Fruit fly (Drosophila melanogaster) whole organism, embryonic: Measurements from ENCODE around the gene Noc2.

Experiments used
- Awh ChIP-seq: fragments of 200-800 bp; sonication (Bioruptor generic); IDR thresholded peaks from 2 replicates; pipeline ENCODE4, ENCODE4 v1.3.6; 2022; ENCODE audit warnings: missing biosample characterization, missing genetic modification characterization
- Bgb ChIP-seq: fragments of 200-800 bp; sonication (Bioruptor generic); IDR thresholded peaks from 2 replicates; pipeline ENCODE4 v1.3.6; 2022; ENCODE audit warnings: missing biosample characterization, missing genetic modification characterization; ENCODE audit not compliant: partially characterized antibody
- CG10565 ChIP-seq: fragments of 200-800 bp; sonication (Bioruptor generic); optimal IDR thresholded peaks from 3 replicates; lab custom pipeline; 2016; ENCODE audit warnings: missing biosample characterization, mild to moderate bottlenecking, missing genetic modification characterization
- CG10979 ChIP-seq: fragments of 200-800 bp; sonication (Bioruptor generic); optimal IDR thresholded peaks from 2 replicates; lab custom pipeline; 2018; ENCODE audit warnings: missing biosample characterization, mild to moderate bottlenecking, missing genetic modification characterization, moderate library complexity
- CG11696 ChIP-seq: fragments of 200-800 bp; sonication (Bioruptor generic); IDR thresholded peaks from 2 replicates; pipeline ENCODE4 v1.3.6; 2022; ENCODE audit warnings: missing biosample characterization, missing genetic modification characterization
- CG13287 ChIP-seq: fragments of 200-800 bp; sonication (Bioruptor generic); IDR thresholded peaks from 2 replicates; pipeline ENCODE4 v1.3.6; 2022; ENCODE audit warnings: missing biosample characterization, missing genetic modification characterization; ENCODE audit not compliant: partially characterized antibody
- CG15011 ChIP-seq: fragments of 200-800 bp; sonication (Bioruptor generic); optimal IDR thresholded peaks from 3 replicates; lab custom pipeline; 2018; ENCODE audit warnings: missing biosample characterization, mild to moderate bottlenecking, missing genetic modification characterization
- CG17385 ChIP-seq: fragments of 200-800 bp; sonication (Bioruptor generic); optimal IDR thresholded peaks from 3 replicates; lab custom pipeline; 2018; ENCODE audit warnings: missing biosample characterization, mild to moderate bottlenecking, missing genetic modification characterization
- CG2199 ChIP-seq: fragments of 200-800 bp; sonication (Bioruptor generic); IDR thresholded peaks from 3 replicates; pipeline ENCODE4 v1.3.6; 2022; ENCODE audit warnings: missing biosample characterization, missing genetic modification characterization
- CG2889 ChIP-seq: fragments of 200-800 bp; sonication (Bioruptor generic); IDR thresholded peaks from 3 replicates; pipeline ENCODE4 v1.3.6; 2022; ENCODE audit warnings: missing biosample characterization, missing genetic modification characterization
- CG3163 ChIP-seq: fragments of 200-800 bp; sonication (Bioruptor generic); optimal IDR thresholded peaks from 3 replicates; lab custom pipeline; 2016; ENCODE audit warnings: missing biosample characterization, missing genetic modification characterization
- CG33213 ChIP-seq: fragments of 200-800 bp; sonication (Bioruptor generic); optimal IDR thresholded peaks from 3 replicates; lab custom pipeline; 2016; ENCODE audit warnings: missing biosample characterization, missing genetic modification characterization
- CG42726 ChIP-seq: fragments of 200-800 bp; sonication (Bioruptor generic); IDR thresholded peaks from 2 replicates; pipeline ENCODE4 v1.3.6; 2022; ENCODE audit warnings: missing biosample characterization, missing genetic modification characterization; ENCODE audit not compliant: partially characterized antibody
- CG4617 ChIP-seq: fragments of 200-800 bp; sonication (Bioruptor generic); optimal IDR thresholded peaks from 3 replicates; lab custom pipeline; 2016; ENCODE audit warnings: missing biosample characterization, missing genetic modification characterization, borderline replicate concordance
- Camta ChIP-seq: fragments of 200-800 bp; sonication (Bioruptor generic); optimal IDR thresholded peaks from 2 replicates; lab custom pipeline; 2016; ENCODE audit warnings: missing biosample characterization, missing genetic modification characterization
- Dip2 ChIP-seq: fragments of 200-800 bp; sonication (Bioruptor generic); IDR thresholded peaks from 2 replicates; pipeline ENCODE4 v1.3.6; 2022; ENCODE audit warnings: missing biosample characterization, missing genetic modification characterization
- Dip3 ChIP-seq: fragments of 200-800 bp; sonication (Bioruptor generic); optimal IDR thresholded peaks from 3 replicates; lab custom pipeline; 2016; ENCODE audit warnings: missing biosample characterization, missing genetic modification characterization
- Ets97D ChIP-seq: fragments of 200-800 bp; sonication (Bioruptor generic); optimal IDR thresholded peaks from 3 replicates; lab custom pipeline; 2016; ENCODE audit warnings: missing biosample characterization, missing genetic modification characterization
- Hey ChIP-seq: fragments of 200-800 bp; sonication (Bioruptor generic); optimal IDR thresholded peaks from 3 replicates; lab custom pipeline; 2018; ENCODE audit warnings: missing biosample characterization, mild to moderate bottlenecking, missing genetic modification characterization
- Mes4 ChIP-seq: fragments of 200-800 bp; sonication (Bioruptor generic); optimal IDR thresholded peaks from 2 replicates; lab custom pipeline; 2016; ENCODE audit warnings: missing biosample characterization, missing genetic modification characterization
- NK7.1 ChIP-seq: fragments of 200-800 bp; sonication (Bioruptor generic); optimal IDR thresholded peaks from 3 replicates; lab custom pipeline; 2016; ENCODE audit warnings: missing biosample characterization, missing genetic modification characterization
- Pdp1 ChIP-seq, 2 experiments: fragments of 200-800 bp; sonication (Bioruptor generic); optimal IDR thresholded peaks; 3 replicates each; lab custom pipeline; 2016; ENCODE audit warnings: missing biosample characterization in 2 of 2, missing genetic modification characterization in 2 of 2, mild to moderate bottlenecking in 1 of 2, moderate library complexity in 1 of 2
- Ptx1 ChIP-seq: fragments of 200-800 bp; sonication (Bioruptor generic); IDR thresholded peaks from 2 replicates; pipeline ENCODE4 v1.3.6; 2022; ENCODE audit warnings: missing biosample characterization, missing genetic modification characterization
- Usf ChIP-seq: fragments of 200-800 bp; sonication (Bioruptor generic); optimal IDR thresholded peaks from 2 replicates; lab custom pipeline; 2017; ENCODE audit warnings: missing genotype, missing biosample characterization, missing genetic modification characterization
- Xbp1 ChIP-seq: fragments of 200-800 bp; sonication (Bioruptor generic); optimal IDR thresholded peaks from 3 replicates; lab custom pipeline; 2016; ENCODE audit warnings: missing biosample characterization, mild to moderate bottlenecking, missing genetic modification characterization
- ab ChIP-seq: fragments of 200-800 bp; sonication (Bioruptor generic); optimal IDR thresholded peaks from 2 replicates; lab custom pipeline; 2016; ENCODE audit warnings: missing biosample characterization, missing genetic modification characterization
- abd-A ChIP-seq: fragments of 200-800 bp; sonication (Bioruptor generic); optimal IDR thresholded peaks from 3 replicates; lab custom pipeline; 2019; ENCODE audit warnings: missing biosample characterization, mild to moderate bottlenecking, missing genetic modification characterization, moderate library complexity
- ato ChIP-seq: fragments of 200-800 bp; sonication (Bioruptor generic); IDR thresholded peaks from 2 replicates; pipeline ENCODE4 v1.3.6; 2022; ENCODE audit warnings: missing biosample characterization, missing genetic modification characterization; ENCODE audit not compliant: partially characterized antibody
- bcd ChIP-seq: fragments of 200-800 bp; sonication (Bioruptor generic); optimal IDR thresholded peaks from 2 replicates; lab custom pipeline; 2017; ENCODE audit warnings: missing biosample characterization, mild to moderate bottlenecking, missing genetic modification characterization
- chinmo ChIP-seq: fragments of 200-800 bp; sonication (Bioruptor generic); IDR thresholded peaks from 4 replicates; pipeline ENCODE4 v1.3.6; 2022; ENCODE audit warnings: missing biosample characterization, missing genetic modification characterization; ENCODE audit not compliant: partially characterized antibody
- disco-r ChIP-seq: fragments of 200-800 bp; sonication (Bioruptor generic); optimal IDR thresholded peaks from 2 replicates; lab custom pipeline; 2016; ENCODE audit warnings: missing biosample characterization, missing genetic modification characterization
- eve ChIP-seq, 2 experiments: fragments of >200 bp; optimal IDR thresholded peaks; 2 replicates each; lab custom pipeline; 2017; ENCODE audit warnings: missing biosample characterization in 2 of 2, missing genetic modification characterization in 2 of 2
- gem ChIP-seq: fragments of 200-800 bp; sonication (Bioruptor generic); optimal IDR thresholded peaks from 2 replicates; lab custom pipeline; 2019; ENCODE audit warnings: missing biosample characterization, mild to moderate bottlenecking, missing genetic modification characterization, moderate library complexity
- jumu ChIP-seq: fragments of 200-800 bp; sonication (Bioruptor generic); optimal IDR thresholded peaks from 3 replicates; lab custom pipeline; 2016; ENCODE audit warnings: missing biosample characterization, missing genetic modification characterization
- lbe ChIP-seq: fragments of 200-800 bp; sonication (Bioruptor generic); optimal IDR thresholded peaks from 2 replicates; lab custom pipeline; 2016; ENCODE audit warnings: missing biosample characterization, mild to moderate bottlenecking, missing genetic modification characterization
- lilli ChIP-seq: fragments of 200-800 bp; sonication (Bioruptor generic); optimal IDR thresholded peaks from 3 replicates; lab custom pipeline; 2016; ENCODE audit warnings: missing biosample characterization, missing genetic modification characterization
- lov ChIP-seq, 2 experiments: fragments of 200-800 bp in 1 of 2; fragments of >200 bp in 1 of 2; sonication (Bioruptor generic) in 1 of 2; IDR thresholded peaks in 1 of 2; optimal IDR thresholded peaks in 1 of 2; 2 replicates in 1 of 2; 3 replicates in 1 of 2; pipeline versions ENCODE4 v1.3.6 to Lab custom; 2017 to 2022; ENCODE audit warnings: missing biosample characterization in 1 of 2, missing genetic modification characterization in 1 of 2
- maf-S ChIP-seq: fragments of 200-800 bp; sonication (Bioruptor generic); optimal IDR thresholded peaks from 2 replicates; lab custom pipeline; 2016; ENCODE audit warnings: missing biosample characterization, missing genetic modification characterization
- p53 ChIP-seq: fragments of 200-800 bp; sonication (Bioruptor generic); optimal IDR thresholded peaks from 2 replicates; lab custom pipeline; 2016; ENCODE audit warnings: missing biosample characterization, missing genetic modification characterization
- pan ChIP-seq, 4 experiments: fragments of >200 bp in 3 of 4; fragments of 200-800 bp in 1 of 4; sonication (Bioruptor generic) in 1 of 4; optimal IDR thresholded peaks in 3 of 4; IDR thresholded peaks in 1 of 4; 2 replicates each; pipeline versions ENCODE4 v1.3.6 to Lab custom; 2017 to 2022; ENCODE audit warnings: missing biosample characterization in 2 of 4, missing genetic modification characterization in 2 of 4, mixed read lengths in 1 of 4
- prd ChIP-seq, 3 experiments: fragments of >200 bp in 2 of 3; fragments of 200-800 bp in 1 of 3; sonication (Bioruptor generic) in 1 of 3; optimal IDR thresholded peaks in 2 of 3; IDR thresholded peaks in 1 of 3; 2 replicates in 2 of 3; 3 replicates in 1 of 3; pipeline versions ENCODE4 v1.3.6 to Lab custom; 2017 to 2022; ENCODE audit warnings: missing biosample characterization in 1 of 3, missing genetic modification characterization in 1 of 3
- sens-2 ChIP-seq: fragments of 200-800 bp; sonication (Bioruptor generic); IDR thresholded peaks from 2 replicates; pipeline ENCODE4 v1.3.6; 2022; ENCODE audit warnings: missing biosample characterization, missing genetic modification characterization
- stc ChIP-seq: fragments of 200-800 bp; sonication (Bioruptor generic); IDR thresholded peaks from 2 replicates; pipeline ENCODE4 v1.3.6; 2022; ENCODE audit warnings: missing biosample characterization, missing genetic modification characterization
- tin ChIP-seq: fragments of 200-800 bp; sonication (Bioruptor generic); optimal IDR thresholded peaks from 3 replicates; lab custom pipeline; 2016; ENCODE audit warnings: missing biosample characterization, missing genetic modification characterization
- tx ChIP-seq: fragments of 200-800 bp; sonication (Bioruptor generic); optimal IDR thresholded peaks from 2 replicates; lab custom pipeline; 2016; ENCODE audit warnings: missing biosample characterization, missing genetic modification characterization
- vvl ChIP-seq: fragments of 200-800 bp; sonication (Bioruptor generic); IDR thresholded peaks from 2 replicates; pipeline ENCODE4 v1.3.6; 2022; ENCODE audit warnings: missing biosample characterization, missing genetic modification characterization
- wdn ChIP-seq: fragments of 200-800 bp; sonication (Bioruptor generic); IDR thresholded peaks from 2 replicates; pipeline ENCODE4 v1.3.6; 2022; ENCODE audit warnings: missing biosample characterization, missing genetic modification characterization
- wek ChIP-seq: fragments of 200-800 bp; sonication (Bioruptor generic); optimal IDR thresholded peaks from 3 replicates; lab custom pipeline; 2018; ENCODE audit warnings: missing biosample characterization, mild to moderate bottlenecking, missing genetic modification characterization, moderate library complexity

The Noc2 gene

dm6 chr2L:21214961-21215362, 51.5 kb downstream of the Noc2 start (continued):
- TF ChIP-seq tin (GFP tag; lab: Kevin White, UChicago) (peak; percentile 39), CG10979 (tag; lab: Kevin White, UChicago) (peak; percentile 5), CG10565 (GFP tag; lab: Kevin White, UChicago) (no peak), p53 (GFP tag; lab: Kevin White, UChicago) (no peak), disco-r (GFP tag; lab: Kevin White, UChicago) (no peak), CG33213 (GFP tag; lab: Kevin White, UChicago) (peak; percentile 71), CG42726 (peak; percentile 58), gem (no peak), NK7.1 (GFP tag; lab: Kevin White, UChicago) (no peak), Hey (tag; lab: Kevin White, UChicago) (no peak), ato (GFP tag; lab: Robert Waterston, UW) (0 out of 2 replicates have a peak, but pooled peaks have one; percentile 52), tx (peak; percentile 15), CG15011 (GFP tag; lab: Kevin White, UChicago) (no peak), CG4617 (GFP tag; lab: Kevin White, UChicago) (no peak), ab (GFP tag; lab: Kevin White, UChicago) (no peak), maf-S (no peak), Pdp1 (GFP tag; optimal IDR thresholded peaks at IDR 0.05; lab: Kevin White, UChicago) (peak in 1 of 2 experiments; percentile 40), pan (optimal IDR thresholded peaks at IDR 0.05; lab: Kevin White, UChicago) (no peak), pan (GFP tag; optimal IDR thresholded peaks at IDR 0.05 in 1 of 2, IDR thresholded peaks at IDR 0.05 in 1 of 2) (peak in 1 of 2 experiments; percentile 36), prd (optimal IDR thresholded peaks at IDR 0.05; lab: Kevin White, UChicago) (no peak), prd (GFP tag; IDR thresholded peaks at IDR 0.05; lab: Robert Waterston, UW) (peak; percentile 71), Mes4 (GFP tag; lab: Kevin White, UChicago) (no peak), CG2889 (GFP tag; lab: Robert Waterston, UW) (0 out of 3 replicates have a peak, but pooled peaks have one; percentile 36), chinmo (GFP tag; lab: Robert Waterston, UW) (0 out of 4 replicates have a peak, but pooled peaks have one; percentile 63), eve (GFP tag; optimal IDR thresholded peaks at IDR 0.05; lab: Kevin White, UChicago) (no peak), CG13287 (GFP tag; lab: Robert Waterston, UW) (peak; percentile 44; the same call in 1 of the 2 replicates), Bgb (GFP tag; lab: Robert Waterston, UW) (peak; percentile 78), Dip2 (GFP tag; lab: Robert Waterston, UW) (no peak), Camta (GFP tag; lab: Kevin White, UChicago) (peak; percentile 34), bcd (peak; percentile 36), lilli (GFP tag; lab: Kevin White, UChicago) (peak; percentile 81), Usf (GFP tag; lab: Kevin White, UChicago) (no peak), abd-A (tag; lab: Kevin White, UChicago) (no peak), Dip3 (GFP tag; lab: Kevin White, UChicago) (peak; percentile 29), CG17385 (peak; percentile 32), vvl (GFP tag; lab: Robert Waterston, UW) (peak; percentile 51; the same call in 1 of the 2 replicates), lbe (GFP tag; lab: Kevin White, UChicago) (peak; percentile 38), lov (optimal IDR thresholded peaks at IDR 0.05; lab: Kevin White, UChicago) (no peak), lov (GFP tag; IDR thresholded peaks at IDR 0.05; lab: Robert Waterston, UW) (no peak; the same call in 2 of the 3 replicates), sens-2 (GFP tag; lab: Robert Waterston, UW) (no peak), jumu (GFP tag; lab: Kevin White, UChicago) (peak; percentile 43), Awh (GFP tag; lab: Robert Waterston, UW) (peak; percentile 20; the same call in 1 of the 2 replicates), Ets97D (GFP tag; lab: Kevin White, UChicago) (peak; percentile 13), CG3163 (GFP tag; lab: Kevin White, UChicago) (peak; percentile 9), stc (peak; percentile 50; the same call in 1 of the 2 replicates), CG2199 (peak; percentile 96), CG11696 (no peak), wek (GFP tag; lab: Kevin White, UChicago) (no peak), Xbp1 (GFP tag; lab: Kevin White, UChicago) (peak; percentile 26), Ptx1 (GFP tag; lab: Robert Waterston, UW) (0 out of 2 replicates have a peak, but pooled peaks have one; percentile 27), wdn (no peak)
